Worm (Caenorhabditis elegans) whole organism, young adult: ENCODE measurements around the gene E02H9.13.
"Not testable (repeated sequence)": the region's sequence is repeated elsewhere in the genome, so short reads cannot be mapped to it uniquely, and the experiment has no call there.

Experiments
- athp-1 ChIP-seq: sonication (generic microtip); optimal IDR thresholded peaks from 2 replicates; lab custom pipeline; 2017; ENCODE audit warnings: mild to moderate bottlenecking, missing genetic modification characterization, missing compliant biosample characterization
- mes-4 ChIP-seq: sonication (generic microtip); optimal IDR thresholded peaks from 2 replicates; lab custom pipeline; 2016; ENCODE audit warnings: missing genotype, missing genetic modification characterization, missing compliant biosample characterization
- unc-62 ChIP-seq: fragments of 150-350 bp; optimal IDR thresholded peaks from 2 replicates; lab custom pipeline; 2014; ENCODE audit warnings: missing biosample characterization, missing genetic modification reagents, missing genetic modification characterization

DNA sequence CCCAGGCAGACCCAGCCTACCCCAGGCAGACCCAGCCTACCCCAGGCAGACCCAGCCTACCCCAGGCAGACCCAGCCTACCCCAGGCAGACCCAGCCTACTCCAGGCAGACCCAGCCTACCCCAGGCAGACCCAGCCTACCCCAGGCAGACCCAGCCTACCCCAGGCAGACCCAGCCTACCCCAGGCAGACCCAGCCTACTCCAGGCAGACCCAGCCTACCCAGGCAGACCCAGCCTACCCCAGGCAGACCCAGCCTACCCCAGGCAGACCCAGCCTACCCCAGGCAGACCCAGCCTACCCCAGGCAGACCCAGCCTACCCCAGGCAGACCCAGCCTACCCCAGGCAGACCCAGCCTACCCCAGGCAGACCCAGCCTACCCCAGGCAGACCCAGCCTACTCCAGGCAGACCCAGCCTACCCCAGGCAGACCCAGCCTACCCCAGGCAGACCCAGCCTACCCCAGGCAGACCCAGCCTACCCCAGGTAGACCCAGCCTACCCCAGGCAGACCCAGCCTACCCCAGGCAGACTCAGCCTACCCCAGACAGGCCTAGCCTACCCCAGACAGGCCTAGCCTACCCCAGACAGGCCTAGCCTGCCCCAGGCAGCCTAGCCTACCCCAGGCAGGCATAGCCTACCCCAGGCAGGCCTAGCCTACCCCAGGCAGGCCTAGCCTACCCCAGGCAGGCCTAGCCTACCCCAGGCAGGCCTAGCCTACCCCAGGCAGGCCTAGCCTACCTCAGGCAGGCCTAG is 32.4 kb upstream of the E02H9.13 start:
- TF ChIP-seq unc-62; mes-4 (tag; lab: Kevin White, UChicago); athp-1 (tag; lab: Kevin White, UChicago): not testable (repeated sequence)
